Worm (Caenorhabditis elegans): Measurements from ENCODE around the gene nhx-5.

nhx-5 gene

DNA sequence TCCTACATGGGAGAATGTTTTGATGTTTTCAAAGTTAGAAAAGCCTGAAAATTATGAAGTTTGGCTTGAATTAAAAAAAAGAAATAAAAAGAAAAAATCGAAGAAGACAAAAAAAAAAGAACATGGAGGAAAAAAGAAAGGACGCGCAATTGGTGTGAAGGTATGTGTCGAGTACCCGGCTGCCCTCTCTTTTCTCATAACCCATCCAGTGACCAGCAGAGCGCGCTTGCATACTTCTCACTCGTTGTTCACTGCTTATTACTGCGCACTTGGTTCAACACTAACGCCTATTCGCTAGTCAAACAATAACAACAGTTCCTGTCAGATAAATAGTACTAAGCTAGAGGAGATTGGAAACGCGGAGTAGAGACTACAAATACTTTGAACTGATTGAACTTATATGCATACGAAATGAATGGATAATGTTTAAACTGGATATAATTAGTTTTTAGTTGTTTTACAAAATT, 47.4 kb downstream of the nhx-5 start, which contains the start of gene abl-1:
abl-1 (minus strand) TSS at position 51 of the 467 bp plus-strand sequence.
- no peak for TF ChIP-seq fkh-4 (tag; optimal IDR thresholded peaks at IDR 0.05; ENCODE audit: borderline replicate concordance)
- no peak for TF ChIP-seq isw-1 (GFP tag; IDR thresholded peaks at IDR 0.05)
- TF ChIP-seq swsn-7 (tag; optimal IDR thresholded peaks at IDR 0.05), result peak; percentile 22
- TF ChIP-seq nhr-20 (tag; optimal IDR thresholded peaks at IDR 0.05), result peak; percentile 26
- peak; percentile 44 for TF ChIP-seq blmp-1 (tag; optimal IDR thresholded peaks at IDR 0.05)
- peak; percentile 38 for TF ChIP-seq skn-1 (tag; optimal IDR thresholded peaks at IDR 0.05)
- peak; percentile 18 for TF ChIP-seq mep-1 (tag; optimal IDR thresholded peaks at IDR 0.05)
- TF ChIP-seq snu-23 (GFP tag; optimal IDR thresholded peaks at IDR 0.05), result peak; percentile 26
- TF ChIP-seq lin-14 (GFP tag; optimal IDR thresholded peaks at IDR 0.05), result peak; percentile 64
- TF ChIP-seq rnt-1 (tag; optimal IDR thresholded peaks at IDR 0.05), result peak; percentile 17
- no peak for TF ChIP-seq pax-3 (tag; optimal IDR thresholded peaks at IDR 0.05)
- TF ChIP-seq mdl-1 (tag; optimal IDR thresholded peaks at IDR 0.05), result peak in 1 of 2 experiments; percentile 12
- peak; percentile 11 for TF ChIP-seq nhr-71 (tag; optimal IDR thresholded peaks at IDR 0.05)
- TF ChIP-seq aly-2 (tag; optimal IDR thresholded peaks at IDR 0.05), result no peak
- peak; percentile 8 for TF ChIP-seq nhr-85 (tag)
- TF ChIP-seq lsy-2 (tag; optimal IDR thresholded peaks at IDR 0.05), result peak in 1 of 2 experiments; percentile 32
- TF ChIP-seq C16A3.4 (tag; optimal IDR thresholded peaks at IDR 0.05), result peak; percentile 1
- peak in 1 of 2 experiments; percentile 27 for TF ChIP-seq lin-35 (GFP tag; optimal IDR thresholded peaks at IDR 0.05)

DNA sequence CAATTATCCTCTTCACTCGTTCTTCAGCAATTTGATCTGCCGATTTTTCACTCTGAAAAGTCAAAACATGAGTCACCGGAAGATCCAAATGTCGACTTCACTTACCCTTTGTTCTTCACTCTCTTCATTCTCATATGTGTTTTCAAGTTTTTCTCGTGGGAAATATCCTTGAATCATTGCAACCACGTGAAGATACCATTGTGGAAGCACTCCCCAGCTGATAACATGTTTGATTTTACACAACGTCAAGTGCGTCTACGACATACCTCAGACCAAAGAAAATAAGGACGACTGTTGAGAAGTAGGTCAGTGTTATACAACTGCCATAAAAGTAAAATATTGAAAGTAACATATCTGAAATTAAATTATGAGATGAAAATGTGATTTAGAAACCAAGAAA, 51.7 kb downstream of the nhx-5 start, which contains the start of gene M79.2:
M79.2 (minus strand) TSS at position 354 of the 400 bp plus-strand sequence.
- TF ChIP-seq zip-4 (GFP tag; optimal IDR thresholded peaks at IDR 0.05) (no peak), unc-98 (GFP tag; IDR thresholded peaks at IDR 0.05) (no peak), lsy-2 (tag; optimal IDR thresholded peaks at IDR 0.05) (no peak), elt-3 (tag; optimal IDR thresholded peaks at IDR 0.05) (peak in 1 of 6 experiments; percentile 0), elt-2 (tag; optimal IDR thresholded peaks at IDR 0.05) (peak; percentile 17), nhr-28 (tag; optimal IDR thresholded peaks at IDR 0.05) (no peak), ceh-82 (tag; optimal IDR thresholded peaks at IDR 0.05) (no peak), nhr-20 (tag; optimal IDR thresholded peaks at IDR 0.05) (no peak), mep-1 (tag; optimal IDR thresholded peaks at IDR 0.05) (no peak), lin-39 (tag; optimal IDR thresholded peaks at IDR 0.05) (no peak), ztf-11 (tag; optimal IDR thresholded peaks at IDR 0.05) (no peak), hpl-2 (GFP tag; optimal IDR thresholded peaks at IDR 0.05) (no peak), isw-1 (GFP tag; IDR thresholded peaks at IDR 0.05) (no peak), ceh-90 (tag; optimal IDR thresholded peaks at IDR 0.05) (no peak), ces-1 (GFP tag; optimal IDR thresholded peaks at IDR 0.05) (no peak), aha-1 (tag; optimal IDR thresholded peaks at IDR 0.05) (no peak), mdl-1 (tag; optimal IDR thresholded peaks at IDR 0.05) (peak in 1 of 2 experiments; percentile 33), nhr-84 (tag; optimal IDR thresholded peaks at IDR 0.05) (no peak), nhr-19 (GFP tag; conservative IDR thresholded peaks at IDR 0.05) (no peak), dpl-1 (GFP tag; optimal IDR thresholded peaks at IDR 0.05) (no peak), nhr-11 (tag; optimal IDR thresholded peaks at IDR 0.05) (no peak), vab-15 (tag; optimal IDR thresholded peaks at IDR 0.05) (no peak), lin-14 (GFP tag; optimal IDR thresholded peaks at IDR 0.05) (peak; percentile 41), swsn-7 (tag; optimal IDR thresholded peaks at IDR 0.05) (no peak), rnt-1 (tag; optimal IDR thresholded peaks at IDR 0.05) (no peak), nhr-12 (tag; optimal IDR thresholded peaks at IDR 0.05) (no peak), F16B12.6 (tag; optimal IDR thresholded peaks at IDR 0.05) (no peak), unc-30 (tag; optimal IDR thresholded peaks at IDR 0.05) (no peak), nhr-71 (tag; optimal IDR thresholded peaks at IDR 0.05) (no peak), lin-15B (tag; optimal IDR thresholded peaks at IDR 0.05) (no peak), snu-23 (GFP tag; optimal IDR thresholded peaks at IDR 0.05) (no peak), egl-13 (tag; optimal IDR thresholded peaks at IDR 0.05) (no peak), ama-1 (optimal IDR thresholded peaks at IDR 0.05) (no peak), C16A3.4 (tag; optimal IDR thresholded peaks at IDR 0.05) (no peak), nhr-76 (tag; optimal IDR thresholded peaks at IDR 0.05) (no peak), tbx-2 (tag; optimal IDR thresholded peaks at IDR 0.05) (no peak), lin-35 (GFP tag; optimal IDR thresholded peaks at IDR 0.05) (peak in 1 of 2 experiments; percentile 37), fos-1 (tag; optimal IDR thresholded peaks at IDR 0.05) (no peak), tlp-1 (tag; optimal IDR thresholded peaks at IDR 0.05) (no peak), C34B4.2 (tag; optimal IDR thresholded peaks at IDR 0.05) (no peak), blmp-1 (tag; optimal IDR thresholded peaks at IDR 0.05) (peak; percentile 45), sup-37 (GFP tag; optimal IDR thresholded peaks at IDR 0.05) (no peak), hlh-17 (GFP tag; optimal IDR thresholded peaks at IDR 0.05; ENCODE audit: borderline replicate concordance) (no peak), grh-1 (GFP tag; IDR thresholded peaks at IDR 0.05) (no peak)
